Fruit fly (Drosophila melanogaster) whole organism, larva: ENCODE results near the gene CG42717.

Experiments used
- noc ChIP-seq: fragments of 200-800 bp; sonication (Bioruptor generic); optimal IDR thresholded peaks from 3 replicates; lab custom pipeline; 2019; ENCODE audit warnings: missing biosample characterization, mild to moderate bottlenecking, missing genetic modification characterization, moderate library complexity

The CG42717 gene

dm6 chr3L:16026065-16026789, 6.8 kb downstream of the CG42717 start:
- no peak for TF ChIP-seq noc (tag; lab: Kevin White, UChicago)

- TF ChIP-seq noc (tag; lab: Kevin White, UChicago), result no peak
Measured at dm6 chr3L:16025020-16025680, 7.8 kb downstream of the CG42717 start.

dm6 chr3L:16024276-16025019, 8.5 kb downstream of the CG42717 start:
- TF ChIP-seq noc (tag; lab: Kevin White, UChicago), result no peak

- TF ChIP-seq noc (tag; lab: Kevin White, UChicago), result no peak
Measured at dm6 chr3L:16023020-16023648, 9.9 kb downstream of the CG42717 start, which contains the start of gene Notum. TSS of gene Notum (plus strand) at chr3L:16023480.

dm6 chr3L:16021064-16021683, 11.8 kb downstream of the CG42717 start:
- no peak for TF ChIP-seq noc (tag; lab: Kevin White, UChicago)

dm6 chr3L:16019144-16020006, 13.6 kb downstream of the CG42717 start:
- no peak for TF ChIP-seq noc (tag; lab: Kevin White, UChicago)

- TF ChIP-seq noc (tag; lab: Kevin White, UChicago), result no peak
Measured at dm6 chr3L:16018721-16019120, 14.3 kb downstream of the CG42717 start.

dm6 chr3L:16018251-16018583, 14.8 kb downstream of the CG42717 start:
- TF ChIP-seq noc (tag; lab: Kevin White, UChicago), result no peak

dm6 chr3L:16017528-16018250, 15.3 kb downstream of the CG42717 start:
- no peak for TF ChIP-seq noc (tag; lab: Kevin White, UChicago)

- TF ChIP-seq noc (tag; lab: Kevin White, UChicago), result no peak
Measured at dm6 chr3L:16016911-16017310, 16.1 kb downstream of the CG42717 start.

dm6 chr3L:16015765-16016760, 16.9 kb downstream of the CG42717 start:
- no peak for TF ChIP-seq noc (tag; lab: Kevin White, UChicago)

- peak; percentile 5 for TF ChIP-seq noc (tag; lab: Kevin White, UChicago)
Measured at dm6 chr3L:16014515-16014914, 18.5 kb downstream of the CG42717 start.
